Worm (Caenorhabditis elegans): ENCODE data around the gene Y73B6BL.289.
A peak's percentile ranks its signal among the peaks of the same experiment; 100 is the strongest.

Y73B6BL.289 gene

ce11 chrIV:6395190-6395589, 47.9 kb downstream of the Y73B6BL.289 start:
- TF ChIP-seq fkh-10 (GFP tag; optimal IDR thresholded peaks at IDR 0.05) = peak; percentile 27
- TF ChIP-seq mdt-29 (GFP tag; IDR thresholded peaks at IDR 0.05) = no peak

All from whole organism, L4 larva.